Worm (Caenorhabditis elegans) whole organism, young adult: ENCODE measurements around the gene ifc-1.

ENCODE experiments used
- B0019.2 ChIP-seq: fragments of 200-800 bp; sonication (Bioruptor generic); conservative IDR thresholded peaks from 2 replicates; pipeline ENCODE4 v1.3.6; 2022; ENCODE audit warnings: missing genetic modification reagents, missing genetic modification characterization, missing compliant biosample characterization
- B0035.1 ChIP-seq: sonication (generic microtip); optimal IDR thresholded peaks from 2 replicates; lab custom pipeline; 2016; ENCODE audit warnings: missing genetic modification characterization, mild to moderate bottlenecking, missing compliant biosample characterization, missing genotype, missing genetic modification reagents
- B0336.3 ChIP-seq: fragments of 200-800 bp; sonication (Bioruptor generic); IDR thresholded peaks from 2 replicates; pipeline ENCODE4 v1.3.6; 2022; ENCODE audit warnings: missing genetic modification characterization, missing compliant biosample characterization
- F37B4.10 ChIP-seq: fragments of 200-800 bp; sonication (Bioruptor generic); IDR thresholded peaks from 2 replicates; pipeline ENCODE4 v1.3.6; 2022; ENCODE audit warnings: missing genetic modification characterization, missing compliant biosample characterization
- F52B5.7 ChIP-seq: sonication (generic microtip); optimal IDR thresholded peaks from 2 replicates; lab custom pipeline; 2016; ENCODE audit warnings: mild to moderate bottlenecking, missing genetic modification characterization, missing compliant biosample characterization
- F55B11.4 ChIP-seq: sonication (generic microtip); optimal IDR thresholded peaks from 2 replicates; lab custom pipeline; 2016; ENCODE audit warnings: missing compliant biosample characterization, missing genetic modification characterization, borderline replicate concordance; ENCODE audit not compliant: insufficient read depth
- Y53G8AR.9 ChIP-seq: fragments of 200-800 bp; sonication (Bioruptor generic); conservative IDR thresholded peaks from 2 replicates; pipeline ENCODE4 v1.3.6; 2022; ENCODE audit warnings: missing genetic modification reagents, missing genetic modification characterization, missing compliant biosample characterization
- Y56A3A.18 ChIP-seq: fragments of 200-800 bp; sonication (Bioruptor generic); IDR thresholded peaks from 2 replicates; pipeline ENCODE4 v1.3.6; 2022; ENCODE audit warnings: missing genetic modification reagents, missing genetic modification characterization, missing compliant biosample characterization
- atf-7 ChIP-seq: sonication (generic microtip); optimal IDR thresholded peaks from 2 replicates; lab custom pipeline; 2017; ENCODE audit warnings: mild to moderate bottlenecking, missing genetic modification characterization, missing compliant biosample characterization
- bed-1 ChIP-seq: fragments of 200-800 bp; sonication (Bioruptor generic); IDR thresholded peaks from 2 replicates; pipeline ENCODE4 v1.3.6; 2022; ENCODE audit warnings: missing genetic modification reagents, missing genetic modification characterization, missing compliant biosample characterization
- cebp-2 ChIP-seq: fragments of 200-800 bp; sonication (Bioruptor generic); IDR thresholded peaks from 2 replicates; pipeline ENCODE4 v1.3.6; 2022; ENCODE audit warnings: missing genetic modification characterization, missing compliant biosample characterization
- ceh-27 ChIP-seq: fragments of 200-800 bp; sonication (Bioruptor generic); optimal IDR thresholded peaks from 2 replicates; lab custom pipeline; 2018; ENCODE audit warnings: mild to moderate bottlenecking, missing genetic modification characterization, moderate library complexity, missing compliant biosample characterization
- chd-7 ChIP-seq: sonication (generic microtip); optimal IDR thresholded peaks from 2 replicates; lab custom pipeline; 2016; ENCODE audit warnings: mild to moderate bottlenecking, missing genetic modification characterization, moderate library complexity, missing compliant biosample characterization
- dox-1 ChIP-seq: fragments of 200-800 bp; sonication (Bioruptor generic); IDR thresholded peaks from 2 replicates; pipeline ENCODE4 v1.3.6; 2022; ENCODE audit warnings: missing genetic modification reagents, missing genetic modification characterization, missing compliant biosample characterization
- dpl-1 ChIP-seq: fragments of 150-350 bp; optimal IDR thresholded peaks from 2 replicates; lab custom pipeline; 2014; ENCODE audit warnings: missing biosample characterization, missing genetic modification reagents, missing genetic modification characterization
- hmg-1.2 ChIP-seq: fragments of 200-800 bp; sonication (Bioruptor generic); IDR thresholded peaks from 2 replicates; pipeline ENCODE4 v1.3.6; 2022; ENCODE audit warnings: missing genetic modification reagents, missing genetic modification characterization, missing compliant biosample characterization
- hsf-1 ChIP-seq: fragments of 200-800 bp; sonication (Bioruptor generic); IDR thresholded peaks from 2 replicates; pipeline ENCODE4 v1.3.6; 2022; ENCODE audit warnings: missing genetic modification reagents, missing genetic modification characterization, missing compliant biosample characterization
- lag-1 ChIP-seq: fragments of 200-800 bp; sonication (Bioruptor generic); IDR thresholded peaks from 2 replicates; pipeline ENCODE4 v1.3.6; 2022; ENCODE audit warnings: missing genetic modification reagents, missing genetic modification characterization, missing compliant biosample characterization
- lin-54 ChIP-seq: fragments of 200-800 bp; sonication (Bioruptor generic); optimal IDR thresholded peaks from 2 replicates; lab custom pipeline; 2018; ENCODE audit warnings: mild to moderate bottlenecking, missing genetic modification characterization, missing compliant biosample characterization
- madf-10 ChIP-seq: sonication (generic microtip); optimal IDR thresholded peaks from 2 replicates; lab custom pipeline; 2016; ENCODE audit warnings: mild to moderate bottlenecking, missing genetic modification characterization, missing compliant biosample characterization
- madf-3 ChIP-seq: fragments of 200-800 bp; sonication (Bioruptor generic); IDR thresholded peaks from 2 replicates; pipeline ENCODE4 v1.3.6; 2022; ENCODE audit warnings: missing genetic modification reagents, missing genetic modification characterization, missing compliant biosample characterization
- nfyb-1 ChIP-seq: fragments of 200-800 bp; sonication (Bioruptor generic); IDR thresholded peaks from 2 replicates; pipeline ENCODE4 v1.3.6; 2022; ENCODE audit warnings: missing genetic modification reagents, missing genetic modification characterization, missing compliant biosample characterization
- nhr-27 ChIP-seq: fragments of 200-800 bp; sonication (Bioruptor generic); optimal IDR thresholded peaks from 2 replicates; lab custom pipeline; 2018; ENCODE audit warnings: mild to moderate bottlenecking, missing genetic modification characterization, moderate library complexity, missing compliant biosample characterization
- nhr-80 ChIP-seq: sonication (generic microtip); optimal IDR thresholded peaks from 2 replicates; lab custom pipeline; 2016; ENCODE audit warnings: missing genetic modification characterization, missing compliant biosample characterization
- nhr-90 ChIP-seq: sonication (generic microtip); optimal IDR thresholded peaks from 2 replicates; lab custom pipeline; 2016; ENCODE audit warnings: missing genotype, mild to moderate bottlenecking, missing genetic modification characterization, missing compliant biosample characterization
- repo-1 ChIP-seq: sonication (generic microtip); optimal IDR thresholded peaks from 2 replicates; lab custom pipeline; 2017; ENCODE audit warnings: mild to moderate bottlenecking, missing genetic modification characterization, missing compliant biosample characterization
- snpc-1.3 ChIP-seq: sonication (generic microtip); optimal IDR thresholded peaks from 2 replicates; lab custom pipeline; 2017; ENCODE audit warnings: missing genetic modification characterization, mild to moderate bottlenecking, missing compliant biosample characterization, antibody characterized with exemption, moderate library complexity, missing genotype, missing genetic modification reagents; ENCODE audit not compliant: insufficient read depth
- snpc-4 ChIP-seq, 5 experiments: fragments of 150-350 bp in 1 of 5; sonication (generic microtip) in 4 of 5; optimal IDR thresholded peaks; 2 replicates each; lab custom pipeline; 2014 to 2018; ENCODE audit warnings: missing genetic modification characterization in 5 of 5, missing biosample characterization in 3 of 5, antibody characterized with exemption in 2 of 5, mild to moderate bottlenecking in 2 of 5, missing compliant biosample characterization in 2 of 5, missing genotype in 2 of 5, moderate library complexity in 2 of 5, missing genetic modification reagents in 1 of 5
- somi-1 ChIP-seq: fragments of 200-800 bp; sonication (Bioruptor generic); optimal IDR thresholded peaks from 2 replicates; lab custom pipeline; 2018; ENCODE audit warnings: mild to moderate bottlenecking, missing genetic modification characterization, missing compliant biosample characterization
- zim-3 ChIP-seq: sonication (generic microtip); optimal IDR thresholded peaks from 2 replicates; lab custom pipeline; 2017; ENCODE audit warnings: mild to moderate bottlenecking, missing genetic modification characterization, moderate library complexity, missing compliant biosample characterization
- ztf-18 ChIP-seq: sonication (generic microtip); optimal IDR thresholded peaks from 2 replicates; lab custom pipeline; 2016; ENCODE audit warnings: missing genotype, mild to moderate bottlenecking, missing genetic modification characterization, missing compliant biosample characterization
- ztf-22 ChIP-seq: fragments of 200-800 bp; sonication (Bioruptor generic); optimal IDR thresholded peaks from 2 replicates; lab custom pipeline; 2018; ENCODE audit warnings: mild to moderate bottlenecking, missing genetic modification characterization, moderate library complexity, missing compliant biosample characterization

The ifc-1 gene

ce11 chrV:2871754-2872504, 9.3 kb upstream of the ifc-1 start:
- TF ChIP-seq snpc-4 (GFP tag; optimal IDR thresholded peaks at IDR 0.05; lab: Kevin White, UChicago) (no peak), snpc-4 (tag; optimal IDR thresholded peaks at IDR 0.05; lab: Kevin White, UChicago) (peak in 2 of 4 experiments; percentile 7 to 86), nhr-27 (tag; lab: Kevin White, UChicago) (no peak), ztf-22 (GFP tag; lab: Kevin White, UChicago) (peak; percentile 50), repo-1 (tag; lab: Kevin White, UChicago) (peak; percentile 45), lin-54 (GFP tag; lab: Kevin White, UChicago) (peak; percentile 14), F37B4.10 (peak; percentile 98), atf-7 (tag; lab: Kevin White, UChicago) (peak; percentile 11), B0336.3 (GFP tag; lab: Robert Waterston, UW) (peak; percentile 37; the same call in 1 of the 2 replicates), hsf-1 (GFP tag; lab: Robert Waterston, UW) (peak; percentile 40; the same call in 1 of the 2 replicates), nhr-80 (tag; lab: Kevin White, UChicago) (peak; percentile 69), madf-10 (tag; lab: Kevin White, UChicago) (peak; percentile 29), Y56A3A.18 (GFP tag; lab: Robert Waterston, UW) (peak; percentile 16; the same call in 1 of the 2 replicates), nhr-90 (tag; lab: Kevin White, UChicago) (peak; percentile 62), lag-1 (GFP tag; lab: Robert Waterston, UW) (no peak), hmg-1.2 (GFP tag; lab: Robert Waterston, UW) (no peak), dox-1 (GFP tag; lab: Robert Waterston, UW) (peak; percentile 23; the same call in 1 of the 2 replicates), Y53G8AR.9 (GFP tag; lab: Robert Waterston, UW) (peak; percentile 62), nfyb-1 (GFP tag; lab: Robert Waterston, UW) (peak; percentile 77), chd-7 (peak; percentile 54), B0019.2 (GFP tag; lab: Robert Waterston, UW) (no peak)
- TF ChIP-seq, all 124 proteins: peak for 16

- peak; percentile 98 for TF ChIP-seq F37B4.10
- TF ChIP-seq madf-10 (tag; lab: Kevin White, UChicago) = no peak
- TF ChIP-seq bed-1 (GFP tag; lab: Robert Waterston, UW) = no peak
- no peak for TF ChIP-seq cebp-2
- no peak for TF ChIP-seq nhr-80 (tag; lab: Kevin White, UChicago)
- TF ChIP-seq dpl-1 (GFP tag; lab: Kevin White, UChicago) = no peak
- TF ChIP-seq madf-3 (GFP tag; lab: Robert Waterston, UW) = 0 out of 2 replicates have a peak, but pooled peaks have one; percentile 20
- TF ChIP-seq F55B11.4 = no peak
- TF ChIP-seq ztf-18 (tag; lab: Kevin White, UChicago) = no peak
- no peak for TF ChIP-seq hmg-1.2 (GFP tag; lab: Robert Waterston, UW)
- TF ChIP-seq zim-3 (tag; lab: Kevin White, UChicago) = no peak
- TF ChIP-seq Y53G8AR.9 (GFP tag; lab: Robert Waterston, UW) = no peak
- no peak for TF ChIP-seq B0035.1 (tag; lab: Kevin White, UChicago)
These were observed 8.2 kb upstream of the ifc-1 start for ce11 chrV:2872947-2873346.

- TF ChIP-seq nhr-80 (tag; lab: Kevin White, UChicago) (peak; percentile 76), snpc-1.3 (tag; lab: Kevin White, UChicago) (no peak), atf-7 (tag; lab: Kevin White, UChicago) (peak; percentile 5)
These were observed 5.8 kb upstream of the ifc-1 start, which contains the start of gene folt-2 for ce11 chrV:2875422-2875821. Gene folt-2 (minus strand): TSS chrV:2875600.

ce11 chrV:2876188-2876831, 4.9 kb upstream of the ifc-1 start:
- TF ChIP-seq F37B4.10 = peak; percentile 95; the same call in 1 of the 2 replicates
- no peak for TF ChIP-seq somi-1 (GFP tag; lab: Kevin White, UChicago)
- peak; percentile 0 for TF ChIP-seq F52B5.7 (tag; lab: Kevin White, UChicago)
- TF ChIP-seq ceh-27 (GFP tag; lab: Kevin White, UChicago) = no peak
